Worm (Caenorhabditis elegans) whole organism, young adult: Measurements from ENCODE around the gene fbxa-174.

ENCODE experiments used
- Y53F4B.3 ChIP-seq: fragments of 200-800 bp; sonication (Bioruptor generic); IDR thresholded peaks from 2 replicates; pipeline ENCODE4 v1.3.6; 2022; ENCODE audit warnings: missing genetic modification reagents, missing genetic modification characterization, missing compliant biosample characterization
- akir-1 ChIP-seq: fragments of 200-800 bp; sonication (Bioruptor generic); optimal IDR thresholded peaks from 2 replicates; lab custom pipeline; 2018; ENCODE audit warnings: mild to moderate bottlenecking, missing genetic modification characterization, moderate library complexity, missing compliant biosample characterization
- bed-2 ChIP-seq: fragments of 200-800 bp; sonication (Bioruptor generic); IDR thresholded peaks from 2 replicates; pipeline ENCODE4 v1.3.6; 2022; ENCODE audit warnings: missing genetic modification reagents, missing genetic modification characterization, missing compliant biosample characterization
- dpl-1 ChIP-seq: fragments of 150-350 bp; optimal IDR thresholded peaks from 2 replicates; lab custom pipeline; 2014; ENCODE audit warnings: missing biosample characterization, missing genetic modification reagents, missing genetic modification characterization
- him-1 ChIP-seq: sonication (generic microtip); optimal IDR thresholded peaks from 2 replicates; lab custom pipeline; 2016; ENCODE audit warnings: missing genotype, missing genetic modification reagents, missing genetic modification characterization, missing compliant biosample characterization
- pha-4 ChIP-seq: fragments of 150-350 bp; sonication (generic microtip); optimal IDR thresholded peaks from 2 replicates; lab custom pipeline; 2014; ENCODE audit warnings: missing biosample characterization, missing genetic modification reagents, missing genetic modification characterization

- TF ChIP-seq Y53F4B.3 (no peak), bed-2 (no peak), pha-4 (tag; lab: Kevin White, UChicago) (no peak), akir-1 (GFP tag; lab: Kevin White, UChicago) (no peak), him-1 (tag; lab: Kevin White, UChicago) (no peak), dpl-1 (GFP tag; lab: Kevin White, UChicago) (no peak)
These were observed 5.5 kb downstream of the fbxa-174 start, which contains the start of gene C38D9.8 for ce11 chrV:17552759-17553158.
